Worm (Caenorhabditis elegans) whole organism, L3 larva: ENCODE data around the gene F55C9.5.

Experiments
- R02D3.7 ChIP-seq: fragments of 150-350 bp; optimal IDR thresholded peaks from 2 replicates; lab custom pipeline; 2014; ENCODE audit warnings: missing biosample characterization, missing genetic modification characterization
- ZK546.5 ChIP-seq: sonication (generic microtip); optimal IDR thresholded peaks from 2 replicates; lab custom pipeline; 2017; ENCODE audit warnings: missing biosample characterization, missing genetic modification characterization
- ceh-16 ChIP-seq: sonication (generic microtip); optimal IDR thresholded peaks from 2 replicates; lab custom pipeline; 2017; ENCODE audit warnings: missing biosample characterization, missing genetic modification characterization
- ceh-28 ChIP-seq: fragments of 150-350 bp; optimal IDR thresholded peaks from 2 replicates; lab custom pipeline; 2014; ENCODE audit warnings: missing biosample characterization, missing genetic modification reagents, missing genetic modification characterization
- ceh-82 ChIP-seq: fragments of 150-350 bp; optimal IDR thresholded peaks from 2 replicates; lab custom pipeline; 2014; ENCODE audit warnings: missing biosample characterization, missing genetic modification characterization
- daf-12 ChIP-seq: fragments of 150-350 bp; optimal IDR thresholded peaks from 2 replicates; lab custom pipeline; 2014; ENCODE audit warnings: missing biosample characterization, missing genetic modification reagents, missing genetic modification characterization
- egl-27 ChIP-seq: sonication (generic microtip); optimal IDR thresholded peaks from 4 replicates; lab custom pipeline; 2017; ENCODE audit warnings: missing biosample characterization, missing genetic modification reagents, missing genetic modification characterization
- elt-1 ChIP-seq: fragments of 150-350 bp; optimal IDR thresholded peaks from 2 replicates; lab custom pipeline; 2014; ENCODE audit warnings: missing biosample characterization, missing genetic modification characterization
- elt-2 ChIP-seq: sonication (generic microtip); optimal IDR thresholded peaks from 2 replicates; lab custom pipeline; 2016; ENCODE audit warnings: missing genetic modification reagents, mild to moderate bottlenecking, missing genetic modification characterization, missing compliant biosample characterization
- elt-3 ChIP-seq, 3 experiments: fragments of 150-350 bp in 1 of 3; sonication (generic microtip) in 2 of 3; optimal IDR thresholded peaks; 2 replicates in 2 of 3; 4 replicates in 1 of 3; lab custom pipeline; 2014 to 2017; ENCODE audit warnings: missing biosample characterization in 3 of 3, missing genetic modification characterization in 3 of 3
- eor-1 ChIP-seq, 2 experiments: fragments of 150-350 bp; optimal IDR thresholded peaks; 2 replicates each; lab custom pipeline; 2014 to 2018; ENCODE audit warnings: missing biosample characterization in 2 of 2, missing genetic modification characterization in 2 of 2
- fos-1 ChIP-seq: fragments of 150-350 bp; optimal IDR thresholded peaks from 2 replicates; lab custom pipeline; 2014; ENCODE audit warnings: missing biosample characterization, missing genetic modification characterization
- jun-1 ChIP-seq: fragments of 150-350 bp; optimal IDR thresholded peaks from 2 replicates; lab custom pipeline; 2014; ENCODE audit warnings: missing biosample characterization, missing genetic modification reagents, missing genetic modification characterization
- lin-15B ChIP-seq: fragments of 150-350 bp; optimal IDR thresholded peaks from 2 replicates; lab custom pipeline; 2014; ENCODE audit warnings: missing biosample characterization, missing genetic modification characterization
- lin-39 ChIP-seq: fragments of 150-350 bp; optimal IDR thresholded peaks from 2 replicates; lab custom pipeline; 2018; ENCODE audit warnings: missing biosample characterization, missing genetic modification reagents, missing genetic modification characterization
- lsy-12 ChIP-seq: sonication (generic microtip); optimal IDR thresholded peaks from 2 replicates; lab custom pipeline; 2016; ENCODE audit warnings: mild to moderate bottlenecking, missing genetic modification characterization, missing compliant biosample characterization
- mdl-1 ChIP-seq: fragments of 150-350 bp; optimal IDR thresholded peaks from 2 replicates; lab custom pipeline; 2014; ENCODE audit warnings: missing biosample characterization, missing genetic modification characterization
- mml-1 ChIP-seq: fragments of 150-350 bp; sonication (generic microtip); optimal IDR thresholded peaks from 3 replicates; lab custom pipeline; 2014; ENCODE audit warnings: missing biosample characterization, missing genetic modification characterization
- nfya-1 ChIP-seq: sonication (generic microtip); optimal IDR thresholded peaks from 2 replicates; lab custom pipeline; 2017; ENCODE audit warnings: missing genetic modification characterization, mild to moderate bottlenecking, missing compliant biosample characterization, antibody characterized with exemption, moderate library complexity; ENCODE audit not compliant: insufficient read depth
- nhr-11 ChIP-seq: fragments of 150-350 bp; optimal IDR thresholded peaks from 2 replicates; lab custom pipeline; 2014; ENCODE audit warnings: missing biosample characterization, missing genetic modification characterization
- nhr-12 ChIP-seq: fragments of 150-350 bp; optimal IDR thresholded peaks from 2 replicates; lab custom pipeline; 2014; ENCODE audit warnings: missing biosample characterization, missing genetic modification characterization
- nhr-23 ChIP-seq: fragments of 150-350 bp; optimal IDR thresholded peaks from 2 replicates; lab custom pipeline; 2014; ENCODE audit warnings: missing biosample characterization, missing genetic modification reagents, missing genetic modification characterization
- nhr-67 ChIP-seq: fragments of 150-350 bp; optimal IDR thresholded peaks from 2 replicates; lab custom pipeline; 2014; ENCODE audit warnings: missing biosample characterization, missing genetic modification characterization
- nhr-76 ChIP-seq: fragments of 150-350 bp; sonication (generic microtip); optimal IDR thresholded peaks from 5 replicates; lab custom pipeline; 2014; ENCODE audit warnings: missing biosample characterization, missing genetic modification characterization
- pha-4 ChIP-seq: fragments of 150-350 bp; optimal IDR thresholded peaks from 2 replicates; lab custom pipeline; 2014; ENCODE audit warnings: missing biosample characterization, missing genetic modification reagents, missing genetic modification characterization
- sea-2 ChIP-seq: fragments of 150-350 bp; sonication (generic microtip); optimal IDR thresholded peaks from 4 replicates; lab custom pipeline; 2014; ENCODE audit warnings: missing biosample characterization, missing genetic modification reagents, missing genetic modification characterization
- skn-1 ChIP-seq: fragments of 150-350 bp; optimal IDR thresholded peaks from 2 replicates; lab custom pipeline; 2014; ENCODE audit warnings: missing biosample characterization, missing genetic modification characterization
- snpc-4 ChIP-seq: fragments of 150-350 bp; optimal IDR thresholded peaks from 2 replicates; lab custom pipeline; 2014; ENCODE audit warnings: missing biosample characterization, missing genetic modification characterization
- tbx-2 ChIP-seq: sonication (generic microtip); optimal IDR thresholded peaks from 2 replicates; lab custom pipeline; 2016; ENCODE audit warnings: mild to moderate bottlenecking, missing genetic modification characterization, missing compliant biosample characterization
- unc-39 ChIP-seq: sonication (generic microtip); optimal IDR thresholded peaks from 4 replicates; lab custom pipeline; 2017; ENCODE audit warnings: missing biosample characterization, missing genetic modification characterization
- unc-62 ChIP-seq: fragments of 150-350 bp; sonication (generic microtip); optimal IDR thresholded peaks from 4 replicates; lab custom pipeline; 2014; ENCODE audit warnings: missing biosample characterization, missing genetic modification reagents, missing genetic modification characterization
- ztf-4 ChIP-seq: fragments of 150-350 bp; optimal IDR thresholded peaks from 2 replicates; lab custom pipeline; 2014; ENCODE audit warnings: missing biosample characterization, missing genetic modification characterization

The F55C9.5 gene

DNA sequence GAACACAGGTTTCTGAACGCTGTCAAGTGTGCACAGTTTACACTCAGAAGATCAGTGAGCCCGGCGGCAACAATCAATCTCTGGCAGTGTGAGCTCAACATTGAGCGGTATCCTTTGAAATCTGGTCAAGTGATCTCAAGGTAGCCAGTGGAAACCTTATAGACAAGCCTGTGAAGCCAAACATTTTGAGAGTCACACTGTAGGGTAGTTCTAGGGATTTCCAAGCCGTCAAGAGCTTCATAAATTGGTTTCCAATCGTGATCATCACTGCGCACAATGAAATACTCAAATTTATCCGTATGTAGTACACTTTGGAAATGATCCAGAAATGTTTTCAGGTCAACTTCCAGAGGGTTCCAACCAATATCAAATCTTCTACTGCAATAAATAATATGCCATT lies 14.0 kb upstream of the F55C9.5 start, which contains the start of gene F55C9.15:
Gene F55C9.15, minus strand, starts transcription at position 101 of the 400 bp plus-strand sequence.
- TF ChIP-seq nhr-12 (tag; lab: Kevin White, UChicago), result no peak
- TF ChIP-seq ZK546.5 (tag; lab: Kevin White, UChicago), result no peak
- TF ChIP-seq elt-2 (tag; lab: Kevin White, UChicago), result no peak
- TF ChIP-seq nhr-11 (tag; lab: Kevin White, UChicago), result no peak
- TF ChIP-seq egl-27 (tag; lab: Kevin White, UChicago), result no peak

ce11 chrV:19303589-19304174 lies 10.8 kb upstream of the F55C9.5 start, which contains the start of the genes fbxb-63 and fbxb-61:
TSS of gene fbxb-63 (minus strand) at chrV:19303730.
TSS of gene fbxb-61 (plus strand) at chrV:19304124.
- TF ChIP-seq ZK546.5 (tag; lab: Kevin White, UChicago) (no peak), ztf-4 (tag; lab: Kevin White, UChicago) (no peak), nhr-12 (tag; lab: Kevin White, UChicago) (no peak), lin-39 (tag; lab: Kevin White, UChicago) (no peak), mdl-1 (no peak), daf-12 (tag; lab: Kevin White, UChicago) (no peak), fos-1 (tag; lab: Kevin White, UChicago) (no peak), mml-1 (no peak), unc-62 (GFP tag; lab: Kevin White, UChicago) (no peak), lin-15B (tag; lab: Kevin White, UChicago) (no peak), nhr-23 (no peak), lsy-12 (tag; lab: Kevin White, UChicago) (no peak), jun-1 (tag; lab: Kevin White, UChicago) (no peak), ceh-16 (tag; lab: Kevin White, UChicago) (no peak)
- TF ChIP-seq, all 47 proteins: peak for 0

ce11 chrV:19301934-19302333 lies 9.0 kb upstream of the F55C9.5 start, which contains the start of gene fbxb-62:
TSS of gene fbxb-62 (minus strand) at chrV:19302034.
- no peak for TF ChIP-seq unc-39 (tag; lab: Kevin White, UChicago)
- no peak for TF ChIP-seq ceh-82
- no peak for TF ChIP-seq eor-1 (tag; optimal IDR thresholded peaks at IDR 0.05; lab: Kevin White, UChicago)
- no peak for TF ChIP-seq tbx-2 (tag; lab: Kevin White, UChicago)
- TF ChIP-seq sea-2 (GFP tag; lab: Kevin White, UChicago), result no peak
- TF ChIP-seq ztf-4 (tag; lab: Kevin White, UChicago), result no peak
- no peak for TF ChIP-seq nfya-1 (tag; lab: Kevin White, UChicago)
- TF ChIP-seq nhr-76 (tag; lab: Kevin White, UChicago), result no peak
- TF ChIP-seq nhr-11 (tag; lab: Kevin White, UChicago), result no peak
- no peak for TF ChIP-seq ceh-28 (tag; lab: Kevin White, UChicago)
- no peak for TF ChIP-seq elt-1 (tag; lab: Kevin White, UChicago)
- TF ChIP-seq egl-27 (tag; lab: Kevin White, UChicago), result no peak
- TF ChIP-seq elt-2 (tag; lab: Kevin White, UChicago), result no peak

DNA sequence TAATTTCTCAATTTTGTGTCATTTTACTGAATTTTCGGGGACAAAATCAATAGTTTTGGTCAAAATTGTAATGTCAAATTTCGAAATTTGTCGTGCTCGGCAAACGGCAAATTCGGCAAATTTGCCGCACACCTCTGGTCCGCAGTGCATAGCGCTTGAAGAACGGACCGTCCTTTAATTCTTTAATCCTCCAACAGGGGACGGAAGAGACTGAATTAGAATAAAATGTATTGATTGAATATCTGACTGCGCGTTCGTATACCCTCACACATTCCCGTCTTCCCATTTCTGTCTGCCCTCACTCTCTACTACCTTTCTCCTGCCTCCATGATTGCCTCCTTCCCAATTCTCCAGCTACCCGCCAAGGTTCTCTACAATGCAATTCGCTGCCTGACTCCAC lies 6.3 kb upstream of the F55C9.5 start, which contains the start of gene F55C9.14:
Gene F55C9.14, plus strand, starts transcription at position 301 of the 400 bp plus-strand sequence.
- TF ChIP-seq nhr-76 (tag; lab: Kevin White, UChicago), result no peak
- TF ChIP-seq snpc-4 (tag; lab: Kevin White, UChicago), result no peak
- TF ChIP-seq unc-39 (tag; lab: Kevin White, UChicago), result no peak
- TF ChIP-seq jun-1 (tag; lab: Kevin White, UChicago), result no peak
- TF ChIP-seq skn-1 (tag; lab: Kevin White, UChicago), result no peak
- no peak for TF ChIP-seq nfya-1 (tag; lab: Kevin White, UChicago)
- TF ChIP-seq R02D3.7 (tag; lab: Kevin White, UChicago), result no peak
- TF ChIP-seq elt-3 (tag; optimal IDR thresholded peaks at IDR 0.05; lab: Kevin White, UChicago), result no peak
- TF ChIP-seq mml-1, result no peak
- no peak for TF ChIP-seq ZK546.5 (tag; lab: Kevin White, UChicago)
- TF ChIP-seq elt-1 (tag; lab: Kevin White, UChicago), result no peak
- no peak for TF ChIP-seq unc-62 (GFP tag; lab: Kevin White, UChicago)
- no peak for TF ChIP-seq nhr-67 (tag; lab: Kevin White, UChicago)
- TF ChIP-seq pha-4 (tag; lab: Kevin White, UChicago), result no peak
